Worm (Caenorhabditis elegans) whole organism, L3 larva: ENCODE data around the gene srw-44.

Experiments used
- elt-3 ChIP-seq, 3 experiments: fragments of 150-350 bp in 1 of 3; sonication (generic microtip) in 2 of 3; optimal IDR thresholded peaks; 2 replicates in 2 of 3; 4 replicates in 1 of 3; lab custom pipeline; 2014 to 2017; ENCODE audit warnings: missing biosample characterization in 3 of 3, missing genetic modification characterization in 3 of 3
- nfya-1 ChIP-seq: sonication (generic microtip); optimal IDR thresholded peaks from 2 replicates; lab custom pipeline; 2017; ENCODE audit warnings: missing genetic modification characterization, mild to moderate bottlenecking, missing compliant biosample characterization, antibody characterized with exemption, moderate library complexity; ENCODE audit not compliant: insufficient read depth
- nhr-11 ChIP-seq: fragments of 150-350 bp; optimal IDR thresholded peaks from 2 replicates; lab custom pipeline; 2014; ENCODE audit warnings: missing biosample characterization, missing genetic modification characterization
- nhr-76 ChIP-seq: fragments of 150-350 bp; sonication (generic microtip); optimal IDR thresholded peaks from 5 replicates; lab custom pipeline; 2014; ENCODE audit warnings: missing biosample characterization, missing genetic modification characterization
- skn-1 ChIP-seq: fragments of 150-350 bp; optimal IDR thresholded peaks from 2 replicates; lab custom pipeline; 2014; ENCODE audit warnings: missing biosample characterization, missing genetic modification characterization
- unc-62 ChIP-seq: fragments of 150-350 bp; sonication (generic microtip); optimal IDR thresholded peaks from 4 replicates; lab custom pipeline; 2014; ENCODE audit warnings: missing biosample characterization, missing genetic modification reagents, missing genetic modification characterization
- ztf-4 ChIP-seq: fragments of 150-350 bp; optimal IDR thresholded peaks from 2 replicates; lab custom pipeline; 2014; ENCODE audit warnings: missing biosample characterization, missing genetic modification characterization

DNA sequence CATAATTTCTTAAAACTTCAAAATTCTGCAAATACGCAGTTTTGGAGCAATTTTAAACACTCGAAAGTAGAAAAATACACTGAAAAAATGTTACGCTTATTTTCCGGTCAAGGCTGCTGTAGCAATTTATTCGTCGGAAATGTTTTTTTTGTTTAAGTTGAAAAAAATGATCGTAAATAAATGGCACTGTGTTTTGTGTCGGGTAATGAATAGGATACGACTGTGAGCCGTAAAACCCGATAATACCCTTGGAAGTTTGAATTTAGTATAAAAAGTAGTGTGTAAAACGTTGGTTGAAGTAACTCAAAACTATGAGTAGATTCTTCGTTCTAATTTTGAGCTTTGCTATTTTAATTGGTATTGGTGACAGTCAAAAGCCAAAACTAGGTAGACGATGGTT, 46.8 kb downstream of the srw-44 start, which contains the start of gene T25E12.14:
- TF ChIP-seq ztf-4 (tag; lab: Kevin White, UChicago) (no peak), nhr-76 (no peak), skn-1 (tag; lab: Kevin White, UChicago) (no peak), nfya-1 (tag; lab: Kevin White, UChicago) (no peak), unc-62 (GFP tag; lab: Kevin White, UChicago) (no peak), elt-3 (tag; optimal IDR thresholded peaks at IDR 0.05; lab: Kevin White, UChicago) (no peak), nhr-11 (tag; lab: Kevin White, UChicago) (no peak)
